Worm (Caenorhabditis elegans): ENCODE measurements around the gene C02B4.3.

DNA sequence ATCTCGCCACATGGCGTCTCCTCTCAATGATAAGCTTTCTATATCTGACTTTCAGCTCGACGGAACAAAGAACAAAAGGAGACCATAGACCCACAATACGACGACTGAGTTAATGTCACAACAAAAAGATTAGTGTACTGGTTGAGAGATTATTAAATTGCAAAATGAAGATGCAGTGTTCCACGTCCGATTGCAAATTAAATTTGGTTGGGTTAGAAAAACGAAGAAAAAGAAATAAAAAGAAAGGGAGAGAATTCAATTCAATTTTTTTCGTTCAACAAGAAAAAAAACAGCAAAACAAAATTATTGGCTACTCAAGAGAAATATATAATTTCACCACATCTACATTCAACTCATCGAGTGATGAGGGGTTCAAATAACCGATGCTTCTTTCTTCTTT lies 28.2 kb downstream of the C02B4.3 start:
- no peak for TF ChIP-seq dmd-4 (tag; optimal IDR thresholded peaks at IDR 0.05; ENCODE audit: borderline replicate concordance)
- no peak for TF ChIP-seq ceh-48 (tag; optimal IDR thresholded peaks at IDR 0.05)

Measured in whole organism, late embryonic.